Worm (Caenorhabditis elegans) whole organism, early embryonic: ENCODE results near the gene gpx-3.

Experiments
- B0310.2 ChIP-seq: sonication (generic microtip); optimal IDR thresholded peaks from 2 replicates; lab custom pipeline; 2016; ENCODE audit warnings: mild to moderate bottlenecking, missing genetic modification characterization, missing compliant biosample characterization
- F13C5.2 ChIP-seq: sonication (generic microtip); optimal IDR thresholded peaks from 2 replicates; lab custom pipeline; 2017; ENCODE audit warnings: mild to moderate bottlenecking, missing genetic modification characterization, inconsistent platforms, missing compliant biosample characterization
- aly-1 ChIP-seq: sonication (generic microtip); optimal IDR thresholded peaks from 2 replicates; lab custom pipeline; 2016; ENCODE audit warnings: missing genetic modification characterization, missing compliant biosample characterization
- ama-1 ChIP-seq: fragments of 150-350 bp; optimal IDR thresholded peaks from 2 replicates; lab custom pipeline; 2014
- ceh-13 ChIP-seq: fragments of 200-800 bp; sonication (Bioruptor generic); optimal IDR thresholded peaks from 2 replicates; lab custom pipeline; 2018; ENCODE audit warnings: mild to moderate bottlenecking, missing genetic modification characterization, missing compliant biosample characterization
- ceh-36 ChIP-seq: sonication (generic microtip); optimal IDR thresholded peaks from 2 replicates; lab custom pipeline; 2016; ENCODE audit warnings: missing genetic modification characterization, inconsistent platforms, missing compliant biosample characterization
- ets-7 ChIP-seq: sonication (generic microtip); optimal IDR thresholded peaks from 2 replicates; lab custom pipeline; 2016; ENCODE audit warnings: missing genotype, missing genetic modification characterization, missing compliant biosample characterization
- flt-1 ChIP-seq: fragments of 200-800 bp; sonication (Bioruptor generic); IDR thresholded peaks from 2 replicates; pipeline ENCODE4 v1.3.6; 2022; ENCODE audit warnings: missing genetic modification characterization, missing compliant biosample characterization
- hmbx-1 ChIP-seq: sonication (generic microtip); optimal IDR thresholded peaks from 2 replicates; lab custom pipeline; 2016; ENCODE audit warnings: mild to moderate bottlenecking, missing genetic modification characterization, missing compliant biosample characterization
- hmg-4 ChIP-seq: fragments of 200-800 bp; sonication (Bioruptor generic); optimal IDR thresholded peaks from 2 replicates; lab custom pipeline; 2018; ENCODE audit warnings: mild to moderate bottlenecking, missing genetic modification characterization, missing compliant biosample characterization
- hnd-1 ChIP-seq: sonication (generic microtip); optimal IDR thresholded peaks from 2 replicates; lab custom pipeline; 2016; ENCODE audit warnings: missing genetic modification characterization, missing compliant biosample characterization
- pes-1 ChIP-seq: fragments of 200-800 bp; sonication (Bioruptor generic); IDR thresholded peaks from 2 replicates; pipeline ENCODE4 v1.3.6; 2022; ENCODE audit warnings: missing genetic modification reagents, missing genetic modification characterization, missing compliant biosample characterization
- scrt-1 ChIP-seq: fragments of 200-800 bp; sonication (Bioruptor generic); IDR thresholded peaks from 2 replicates; pipeline ENCODE4 v1.3.6; 2022; ENCODE audit warnings: missing genetic modification characterization, missing compliant biosample characterization
- sea-1 ChIP-seq: fragments of 200-800 bp; sonication (Bioruptor generic); conservative IDR thresholded peaks from 2 replicates; pipeline ENCODE4 v1.3.6; 2022; ENCODE audit warnings: missing genetic modification characterization, missing compliant biosample characterization
- tbx-11 ChIP-seq: fragments of 200-800 bp; sonication (Bioruptor generic); IDR thresholded peaks from 2 replicates; pipeline ENCODE4 v1.3.6; 2022; ENCODE audit warnings: missing genetic modification characterization, missing compliant biosample characterization
- tbx-37 ChIP-seq: fragments of 200-800 bp; sonication (Bioruptor generic); conservative IDR thresholded peaks from 2 replicates; pipeline ENCODE4 v1.3.6; 2022; ENCODE audit warnings: missing genetic modification reagents, missing genetic modification characterization, missing compliant biosample characterization
- tra-4 ChIP-seq: sonication (generic microtip); optimal IDR thresholded peaks from 2 replicates; lab custom pipeline; 2017; ENCODE audit warnings: missing genetic modification characterization, missing compliant biosample characterization

The gpx-3 gene

DNA sequence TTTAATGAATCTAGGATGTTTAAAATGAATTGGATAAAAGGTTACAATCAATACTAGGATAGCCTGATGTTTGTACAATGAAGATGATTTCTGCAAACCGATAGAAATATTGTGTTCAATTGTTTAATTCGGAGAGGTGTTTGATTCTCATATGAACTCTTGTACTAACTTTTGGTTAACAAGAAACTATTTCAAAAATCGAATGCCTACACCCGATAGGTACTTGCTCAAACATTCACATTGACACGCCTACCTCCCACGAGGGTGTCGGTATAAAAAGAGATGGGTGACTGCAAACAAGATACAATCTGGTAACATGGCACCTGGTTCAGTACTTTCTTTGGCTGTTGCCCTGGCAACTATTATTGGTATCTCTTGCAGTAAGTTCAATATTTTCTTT is at the start of gene gpx-3:
Gene gpx-3, plus strand, starts transcription at position 301 of the 400 bp plus-strand sequence.
- TF ChIP-seq sea-1 = no peak
- TF ChIP-seq ceh-13 = no peak
- no peak for TF ChIP-seq tbx-37 (GFP tag; lab: Robert Waterston, UW)
- TF ChIP-seq ets-7 = no peak
- no peak for TF ChIP-seq F13C5.2 (tag; lab: Kevin White, UChicago)
- TF ChIP-seq flt-1 (GFP tag; lab: Robert Waterston, UW) = no peak
- no peak for TF ChIP-seq ceh-36 (tag; lab: Kevin White, UChicago)
- TF ChIP-seq hmbx-1 (tag; lab: Kevin White, UChicago) = no peak
- TF ChIP-seq tbx-11 (GFP tag; lab: Robert Waterston, UW) = no peak

DNA sequence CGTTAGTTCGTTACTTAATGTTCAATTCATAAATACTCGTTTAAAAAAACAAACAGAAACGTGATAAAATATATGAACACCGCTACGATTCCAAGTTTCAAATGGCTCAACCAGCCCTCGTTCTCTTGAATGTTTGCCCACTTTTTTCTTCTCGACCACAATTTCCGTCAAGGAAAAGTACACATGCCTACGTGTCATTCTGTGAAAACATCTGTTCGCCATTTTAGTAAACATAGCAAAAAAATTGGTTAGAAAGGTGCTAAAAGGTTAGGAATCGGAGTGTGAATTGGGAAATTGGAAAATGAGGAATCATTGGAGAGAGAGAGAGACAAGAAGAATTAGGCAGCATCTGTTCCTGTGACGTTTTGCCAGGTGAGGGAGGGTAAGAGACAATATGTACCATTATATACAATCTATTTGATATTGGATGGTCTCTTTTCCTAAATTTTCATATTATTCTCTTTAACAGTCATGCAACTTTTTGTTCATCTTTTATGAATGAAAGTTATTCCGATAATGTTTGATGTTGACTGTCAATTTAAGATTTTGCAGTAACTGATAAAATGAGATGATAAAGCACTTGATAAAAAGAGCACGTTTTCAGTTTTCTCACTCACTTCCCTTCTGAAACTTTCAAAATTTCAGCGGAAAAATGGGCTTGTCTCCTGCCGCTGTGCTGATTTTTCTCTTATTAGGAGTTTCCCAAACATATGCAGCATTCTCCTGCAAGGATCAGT is 48.3 kb upstream of the gpx-3 start, which contains the start of gene nuc-1:
Gene nuc-1, plus strand, starts transcription at position 612 of the 737 bp plus-strand sequence.
- TF ChIP-seq ceh-36 (tag; lab: Kevin White, UChicago) (no peak), tbx-11 (GFP tag; lab: Robert Waterston, UW) (no peak), ama-1 (lab: Kevin White, UChicago) (no peak), tbx-37 (GFP tag; lab: Robert Waterston, UW) (no peak), B0310.2 (tag; lab: Kevin White, UChicago) (no peak), scrt-1 (GFP tag; lab: Robert Waterston, UW) (no peak), aly-1 (no peak), hmg-4 (no peak), hnd-1 (tag; lab: Kevin White, UChicago) (no peak)

DNA sequence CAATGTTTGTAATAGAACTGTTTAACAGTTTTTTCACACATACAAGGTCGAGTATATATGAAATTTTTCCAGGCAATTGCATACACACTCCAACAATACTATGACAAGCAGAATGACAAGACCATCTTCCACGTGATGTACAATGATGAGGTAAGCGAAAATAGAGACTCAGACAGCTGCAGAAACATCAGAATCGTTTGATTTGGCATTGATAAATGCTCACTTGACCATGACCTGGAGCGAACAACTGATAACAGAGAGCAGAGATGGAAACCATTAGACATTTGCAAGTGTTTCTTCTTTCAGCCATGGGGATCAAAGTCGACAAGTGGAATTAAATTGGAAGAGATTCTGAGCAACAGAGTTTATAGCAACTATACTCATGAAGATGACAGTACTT is 47.3 kb upstream of the gpx-3 start:
- no peak for TF ChIP-seq aly-1
- TF ChIP-seq ets-7 = no peak
- TF ChIP-seq hnd-1 (tag; lab: Kevin White, UChicago) = no peak
- no peak for TF ChIP-seq ceh-36 (tag; lab: Kevin White, UChicago)
- TF ChIP-seq pes-1 (GFP tag; lab: Robert Waterston, UW) = no peak
- TF ChIP-seq tbx-37 (GFP tag; lab: Robert Waterston, UW) = no peak
- TF ChIP-seq flt-1 (GFP tag; lab: Robert Waterston, UW) = no peak
- TF ChIP-seq F13C5.2 (tag; lab: Kevin White, UChicago) = no peak
- TF ChIP-seq tbx-11 (GFP tag; lab: Robert Waterston, UW) = no peak
- no peak for TF ChIP-seq ceh-13
- no peak for TF ChIP-seq B0310.2 (tag; lab: Kevin White, UChicago)
- no peak for TF ChIP-seq scrt-1 (GFP tag; lab: Robert Waterston, UW)
- TF ChIP-seq ama-1 (lab: Kevin White, UChicago) = no peak
- no peak for TF ChIP-seq sea-1
- TF ChIP-seq tra-4 (tag; lab: Kevin White, UChicago) = no peak
- no peak for TF ChIP-seq hmg-4
- TF ChIP-seq hmbx-1 (tag; lab: Kevin White, UChicago) = no peak

DNA sequence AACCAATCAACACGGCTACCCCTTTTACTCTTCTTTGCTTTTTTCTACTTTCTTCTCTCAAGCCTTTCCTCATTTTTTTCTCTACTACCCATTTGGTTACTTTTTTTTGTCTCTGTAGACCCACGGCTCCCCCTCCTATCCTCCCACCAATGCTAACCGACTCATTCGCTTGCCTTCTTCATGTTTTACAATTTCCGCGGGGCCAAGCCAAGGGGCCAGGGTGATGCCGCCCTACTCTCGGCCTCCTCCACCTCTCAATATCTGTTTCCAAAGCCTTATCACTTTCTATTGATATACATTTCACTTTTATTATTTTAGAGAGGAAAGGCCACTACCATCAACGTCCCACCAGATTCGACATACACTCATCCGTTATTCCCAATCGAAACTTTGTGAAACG is 44.4 kb upstream of the gpx-3 start, which contains the start of gene F49E2.5:
Gene F49E2.5, plus strand, starts transcription at position 301 of the 400 bp plus-strand sequence.
- no peak for TF ChIP-seq sea-1
- TF ChIP-seq hnd-1 (tag; lab: Kevin White, UChicago) = no peak
- TF ChIP-seq ceh-36 (tag; lab: Kevin White, UChicago) = no peak
- TF ChIP-seq tra-4 (tag; lab: Kevin White, UChicago) = no peak
- TF ChIP-seq hmbx-1 (tag; lab: Kevin White, UChicago) = no peak
- no peak for TF ChIP-seq B0310.2 (tag; lab: Kevin White, UChicago)
- TF ChIP-seq scrt-1 (GFP tag; lab: Robert Waterston, UW) = no peak
- no peak for TF ChIP-seq hmg-4
- no peak for TF ChIP-seq aly-1
- no peak for TF ChIP-seq pes-1 (GFP tag; lab: Robert Waterston, UW)
- no peak for TF ChIP-seq ets-7
- TF ChIP-seq tbx-37 (GFP tag; lab: Robert Waterston, UW) = no peak
- TF ChIP-seq tbx-11 (GFP tag; lab: Robert Waterston, UW) = no peak
- TF ChIP-seq ceh-13 = no peak

DNA sequence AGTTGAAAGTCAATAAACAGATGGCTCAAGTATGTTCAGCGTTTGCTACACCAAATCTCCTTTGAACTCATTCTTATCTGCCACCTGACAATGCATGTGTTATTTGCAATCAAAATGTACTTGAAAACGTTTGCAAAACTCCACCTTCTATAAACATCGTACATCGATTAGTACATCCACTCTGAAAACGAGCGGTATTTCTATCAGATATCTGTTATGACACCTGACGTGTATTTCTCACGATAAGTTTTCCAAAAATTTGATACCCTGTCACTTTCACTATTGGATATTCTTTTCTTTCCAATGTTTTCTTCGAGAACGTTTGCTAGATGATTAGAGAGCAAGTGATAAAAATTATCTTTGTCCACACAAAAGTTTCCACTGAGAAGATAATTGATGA is 43.3 kb upstream of the gpx-3 start:
- TF ChIP-seq scrt-1 (GFP tag; lab: Robert Waterston, UW) (no peak), pes-1 (GFP tag; lab: Robert Waterston, UW) (no peak), ets-7 (no peak), aly-1 (no peak), tbx-37 (GFP tag; lab: Robert Waterston, UW) (no peak), sea-1 (no peak)

DNA sequence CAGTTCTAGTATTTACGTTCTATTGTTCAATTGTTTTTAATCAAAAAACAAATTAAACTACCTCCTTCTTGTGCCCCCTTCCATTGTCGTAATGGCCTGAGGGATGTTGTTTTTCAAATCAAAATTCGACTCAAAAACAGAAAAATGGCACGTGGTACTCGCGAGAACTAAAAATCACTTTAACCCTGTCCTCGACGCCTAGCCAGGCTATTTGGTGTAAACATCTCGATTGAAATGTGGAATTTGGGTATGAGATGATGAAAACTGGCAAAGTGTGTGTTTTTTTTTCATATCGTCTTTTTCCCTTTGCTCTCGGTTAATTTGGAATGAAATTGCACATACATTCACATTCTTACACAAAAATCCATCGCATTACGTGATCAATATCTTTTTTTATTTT is 41.1 kb upstream of the gpx-3 start:
- no peak for TF ChIP-seq F13C5.2 (tag; lab: Kevin White, UChicago)
- TF ChIP-seq hmbx-1 (tag; lab: Kevin White, UChicago) = no peak
- TF ChIP-seq sea-1 = no peak
- TF ChIP-seq tra-4 (tag; lab: Kevin White, UChicago) = no peak
- TF ChIP-seq scrt-1 (GFP tag; lab: Robert Waterston, UW) = no peak
- no peak for TF ChIP-seq flt-1 (GFP tag; lab: Robert Waterston, UW)
- no peak for TF ChIP-seq tbx-11 (GFP tag; lab: Robert Waterston, UW)
- no peak for TF ChIP-seq hnd-1 (tag; lab: Kevin White, UChicago)
- TF ChIP-seq pes-1 (GFP tag; lab: Robert Waterston, UW) = no peak
- no peak for TF ChIP-seq ceh-13
- TF ChIP-seq B0310.2 (tag; lab: Kevin White, UChicago) = no peak

DNA sequence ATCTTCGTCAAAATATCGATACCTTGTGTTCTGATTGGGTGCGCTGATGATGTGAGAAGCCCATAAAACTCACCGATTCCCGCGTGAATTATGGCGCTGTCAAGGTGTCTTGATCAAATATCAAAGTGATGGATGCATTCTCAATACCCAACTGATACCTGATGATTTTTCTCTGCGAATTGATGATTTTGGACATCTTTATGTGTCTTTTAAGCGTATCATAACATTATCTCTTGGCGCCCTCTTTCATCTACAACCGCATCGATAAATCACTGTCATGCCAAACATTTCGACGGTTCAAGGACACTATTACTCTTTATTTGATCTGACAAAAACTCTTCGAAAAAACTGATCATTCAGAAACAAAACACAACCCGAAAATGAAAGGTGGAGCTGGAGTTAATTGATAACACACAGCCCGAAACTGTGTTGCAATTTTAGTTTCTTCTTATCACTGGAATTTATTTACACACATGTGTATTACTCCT is 40.4 kb upstream of the gpx-3 start:
- TF ChIP-seq F13C5.2 (tag; lab: Kevin White, UChicago) = no peak
- no peak for TF ChIP-seq hmbx-1 (tag; lab: Kevin White, UChicago)
- TF ChIP-seq ceh-13 = no peak
- TF ChIP-seq sea-1 = no peak
- TF ChIP-seq ceh-36 (tag; lab: Kevin White, UChicago) = no peak
- TF ChIP-seq aly-1 = no peak
- no peak for TF ChIP-seq tbx-37 (GFP tag; lab: Robert Waterston, UW)
- TF ChIP-seq flt-1 (GFP tag; lab: Robert Waterston, UW) = no peak
- no peak for TF ChIP-seq pes-1 (GFP tag; lab: Robert Waterston, UW)
- TF ChIP-seq tra-4 (tag; lab: Kevin White, UChicago) = no peak
- TF ChIP-seq tbx-11 (GFP tag; lab: Robert Waterston, UW) = no peak
- TF ChIP-seq ets-7 = no peak
- no peak for TF ChIP-seq scrt-1 (GFP tag; lab: Robert Waterston, UW)
- TF ChIP-seq B0310.2 (tag; lab: Kevin White, UChicago) = no peak
- no peak for TF ChIP-seq hmg-4
- TF ChIP-seq ama-1 (lab: Kevin White, UChicago) = no peak
- no peak for TF ChIP-seq hnd-1 (tag; lab: Kevin White, UChicago)
